Worm (Caenorhabditis elegans) whole organism, midembryonic: Measurements from ENCODE around the gene Y54G2A.77.
"Not testable (repeated sequence)": the region's sequence is repeated elsewhere in the genome, so short reads cannot be mapped to it uniquely, and the experiment has no call there.

ENCODE experiments used
- T22C8.4 ChIP-seq: fragments of 200-800 bp; sonication (Bioruptor generic); IDR thresholded peaks from 2 replicates; pipeline ENCODE4 v1.3.6; 2022; ENCODE audit warnings: missing genetic modification characterization, missing compliant biosample characterization
- cog-1 ChIP-seq: sonication (generic microtip); optimal IDR thresholded peaks from 2 replicates; lab custom pipeline; 2016; ENCODE audit warnings: missing genetic modification characterization, missing compliant biosample characterization
- flt-1 ChIP-seq: fragments of 200-800 bp; sonication (Bioruptor generic); IDR thresholded peaks from 2 replicates; pipeline ENCODE4 v1.3.6; 2022; ENCODE audit warnings: missing genetic modification characterization, missing compliant biosample characterization
- klf-2 ChIP-seq: fragments of 200-800 bp; sonication (Bioruptor generic); conservative IDR thresholded peaks from 2 replicates; pipeline ENCODE4 v1.3.6; 2022; ENCODE audit warnings: missing genetic modification reagents, missing genetic modification characterization, missing compliant biosample characterization
- med-1 ChIP-seq: sonication (generic microtip); optimal IDR thresholded peaks from 2 replicates; lab custom pipeline; 2017; ENCODE audit warnings: missing genetic modification characterization, mild to moderate bottlenecking, missing compliant biosample characterization, antibody characterized with exemption, missing genetic modification reagents; ENCODE audit not compliant: insufficient read depth
- ref-1 ChIP-seq: fragments of 200-800 bp; sonication (Bioruptor generic); conservative IDR thresholded peaks from 2 replicates; pipeline ENCODE4 v1.3.6; 2022; ENCODE audit warnings: missing genetic modification reagents, missing genetic modification characterization, missing compliant biosample characterization
- tab-1 ChIP-seq: fragments of 200-800 bp; sonication (Bioruptor generic); IDR thresholded peaks from 2 replicates; pipeline ENCODE4 v1.3.6; 2022; ENCODE audit warnings: missing genetic modification characterization, missing compliant biosample characterization
- ztf-23 ChIP-seq: fragments of 200-800 bp; sonication (Bioruptor generic); IDR thresholded peaks from 2 replicates; pipeline ENCODE4 v1.3.6; 2022; ENCODE audit warnings: missing genetic modification reagents, missing genetic modification characterization, missing compliant biosample characterization
- ztf-29 ChIP-seq: fragments of 200-800 bp; sonication (Bioruptor generic); IDR thresholded peaks from 2 replicates; pipeline ENCODE4 v1.3.6; 2022; ENCODE audit warnings: missing genetic modification reagents, missing genetic modification characterization, missing compliant biosample characterization

The Y54G2A.77 gene

DNA sequence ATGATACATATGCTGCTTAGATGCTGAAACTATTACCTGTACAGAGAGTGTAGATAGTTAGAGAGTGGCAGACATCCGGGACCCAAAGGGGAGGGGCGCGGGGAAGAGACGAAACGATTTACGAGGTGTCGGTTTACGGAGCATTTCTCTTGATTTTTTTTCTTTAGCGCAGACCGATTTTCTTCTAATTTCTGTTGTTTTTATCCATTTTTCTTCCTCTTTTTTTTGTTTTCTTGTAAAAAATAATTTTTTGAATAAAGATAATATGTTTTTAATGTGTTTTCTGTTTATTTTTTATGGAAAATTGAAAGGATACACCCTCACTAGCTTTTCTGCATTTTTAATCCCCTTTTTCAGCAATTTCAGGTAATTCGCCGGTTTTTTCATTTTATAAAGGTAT lies 15.4 kb downstream of the Y54G2A.77 start, which contains the start of gene Y54G2A.72:
Gene Y54G2A.72 (plus strand): TSS at position 301 of the 400 bp plus-strand sequence.
- TF ChIP-seq T22C8.4, klf-2, ztf-23 (GFP tag; lab: Robert Waterston, UW): not testable (repeated sequence)

DNA sequence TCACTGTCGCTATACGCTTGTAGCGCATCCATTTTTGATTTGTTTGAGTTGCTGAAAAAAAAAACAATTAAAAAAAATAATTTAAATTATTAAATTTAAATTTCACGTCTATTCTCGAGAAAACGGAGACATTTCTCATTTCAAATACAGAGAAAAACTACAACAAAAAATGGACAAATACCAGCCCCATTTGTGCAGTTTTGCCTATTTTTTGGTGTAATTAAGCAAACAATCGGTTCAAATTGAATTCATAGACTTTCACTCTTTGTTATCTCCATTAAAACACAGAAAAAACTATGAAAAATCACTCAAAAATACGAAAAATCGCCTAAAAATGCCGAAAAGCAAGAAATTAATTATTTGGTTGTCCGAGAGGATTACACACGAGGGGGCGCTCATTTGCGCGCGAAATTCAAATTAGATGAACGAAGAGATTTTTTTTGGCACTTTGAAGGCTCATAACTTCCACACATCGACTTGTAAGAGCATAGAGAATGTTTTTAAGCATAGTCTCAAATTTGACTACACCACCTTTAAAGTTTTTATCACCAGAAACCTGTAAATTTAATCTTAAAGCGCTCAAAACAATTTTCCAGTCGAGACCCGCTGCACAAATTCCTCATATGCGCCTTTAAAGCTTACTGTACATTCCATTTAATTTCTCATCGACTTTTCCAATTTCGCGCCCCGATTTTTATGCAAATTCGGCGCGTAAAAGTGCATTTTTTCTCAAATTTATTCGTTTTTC lies 20.5 kb downstream of the Y54G2A.77 start, which contains the start of gene Y54G2A.12:
Gene Y54G2A.12 (minus strand): TSS at position 51 of the 748 bp plus-strand sequence.
- TF ChIP-seq med-1 (GFP tag; lab: Kevin White, UChicago) (no peak), ztf-23 (GFP tag; lab: Robert Waterston, UW) (no peak), flt-1 (GFP tag; lab: Robert Waterston, UW) (no peak), cog-1 (tag; lab: Kevin White, UChicago) (no peak), T22C8.4 (GFP tag; lab: Robert Waterston, UW) (no peak), ztf-29 (no peak), ref-1 (GFP tag; lab: Robert Waterston, UW) (no peak), tab-1 (GFP tag; lab: Robert Waterston, UW) (no peak), klf-2 (GFP tag; lab: Robert Waterston, UW) (no peak)

ce11 chrIV:2785057-2785456 lies 22.6 kb downstream of the Y54G2A.77 start:
- TF ChIP-seq ztf-29 (no peak), med-1 (GFP tag; lab: Kevin White, UChicago) (no peak), ref-1 (GFP tag; lab: Robert Waterston, UW) (no peak), ztf-23 (GFP tag; lab: Robert Waterston, UW) (no peak)

DNA sequence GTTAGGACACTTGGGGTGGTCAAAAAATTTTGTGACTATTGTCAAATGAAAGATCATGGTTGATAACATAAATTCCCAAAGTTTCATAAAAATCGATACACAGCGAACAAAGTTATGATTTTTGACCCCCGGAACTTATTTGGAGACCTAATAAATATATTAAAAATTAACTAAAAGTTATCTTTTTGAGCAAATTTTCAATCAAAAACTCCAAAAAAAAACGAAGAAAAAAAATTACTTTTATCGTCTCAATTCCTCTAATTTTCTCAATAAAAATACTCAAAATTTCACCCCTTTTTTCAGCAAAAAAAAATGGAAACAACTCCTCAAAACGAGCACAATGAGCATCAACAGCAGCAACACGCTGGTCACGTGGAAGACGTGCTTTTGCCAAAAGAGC lies 25.9 kb downstream of the Y54G2A.77 start, which contains the start of gene atln-1:
Gene atln-1 (plus strand): TSS at position 301 of the 400 bp plus-strand sequence.
- TF ChIP-seq T22C8.4, klf-2, flt-1 (GFP tag; lab: Robert Waterston, UW): not testable (repeated sequence)

DNA sequence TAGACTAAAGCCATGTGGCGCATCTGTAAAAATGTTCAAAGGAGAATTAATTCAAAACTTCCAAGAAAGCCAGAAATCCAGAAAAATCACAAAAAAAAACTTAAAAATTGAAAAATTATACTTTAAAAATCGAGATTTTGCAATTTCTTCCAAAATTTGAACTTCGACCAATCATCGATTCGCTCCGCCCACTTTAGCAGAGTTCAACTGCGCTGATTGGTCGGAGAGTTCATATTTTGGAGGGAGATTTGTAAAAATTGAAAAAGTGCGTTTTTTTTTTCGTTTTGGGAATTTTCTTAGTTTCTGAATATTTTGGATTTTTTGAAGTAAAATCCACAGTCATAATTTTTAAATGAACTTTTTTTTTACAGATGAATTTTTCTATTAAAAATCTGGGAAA lies 31.5 kb downstream of the Y54G2A.77 start:
- TF ChIP-seq ztf-29 (no peak), cog-1 (tag; lab: Kevin White, UChicago) (no peak), med-1 (GFP tag; lab: Kevin White, UChicago) (no peak), klf-2 (GFP tag; lab: Robert Waterston, UW) (no peak), flt-1 (GFP tag; lab: Robert Waterston, UW) (no peak), ztf-23 (GFP tag; lab: Robert Waterston, UW) (no peak), ref-1 (GFP tag; lab: Robert Waterston, UW) (no peak), tab-1 (GFP tag; lab: Robert Waterston, UW) (no peak)

DNA sequence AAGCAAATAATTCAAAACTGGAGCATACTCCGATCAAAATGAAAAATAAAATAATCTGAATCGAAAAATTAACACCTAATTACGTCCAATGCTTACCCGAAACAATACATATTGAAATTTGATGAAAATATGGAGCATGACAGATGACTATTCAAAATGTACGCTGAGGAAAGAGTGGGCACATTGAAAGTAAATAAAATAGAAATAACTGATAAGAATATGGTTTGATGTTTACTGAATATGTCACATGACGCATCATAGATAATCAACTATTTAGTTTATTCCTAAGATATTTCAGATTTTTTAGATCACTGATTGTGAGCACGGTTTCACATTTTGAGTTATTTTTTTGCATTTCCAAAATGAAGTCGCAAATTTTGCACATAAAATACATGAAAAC lies 35.9 kb downstream of the Y54G2A.77 start, which contains the start of gene Y54G2A.52:
Gene Y54G2A.52 (minus strand): TSS at position 348 of the 400 bp plus-strand sequence.
- no peak for TF ChIP-seq tab-1 (GFP tag; lab: Robert Waterston, UW)
- TF ChIP-seq flt-1 (GFP tag; lab: Robert Waterston, UW) = no peak
- no peak for TF ChIP-seq ztf-29
- TF ChIP-seq klf-2 (GFP tag; lab: Robert Waterston, UW) = no peak
- no peak for TF ChIP-seq ref-1 (GFP tag; lab: Robert Waterston, UW)
- TF ChIP-seq T22C8.4 (GFP tag; lab: Robert Waterston, UW) = no peak
- no peak for TF ChIP-seq ztf-23 (GFP tag; lab: Robert Waterston, UW)
- no peak for TF ChIP-seq cog-1 (tag; lab: Kevin White, UChicago)
- TF ChIP-seq med-1 (GFP tag; lab: Kevin White, UChicago) = no peak

ce11 chrIV:2799389-2799788 lies 36.9 kb downstream of the Y54G2A.77 start, which contains the start of gene Y54G2A.10:
Gene Y54G2A.10 (plus strand): TSS chrIV:2799689.
- TF ChIP-seq ztf-23 (GFP tag; lab: Robert Waterston, UW) (no peak), med-1 (GFP tag; lab: Kevin White, UChicago) (no peak), cog-1 (tag; lab: Kevin White, UChicago) (no peak), ztf-29 (no peak), ref-1 (GFP tag; lab: Robert Waterston, UW) (no peak), tab-1 (GFP tag; lab: Robert Waterston, UW) (no peak), T22C8.4 (GFP tag; lab: Robert Waterston, UW) (no peak), flt-1 (GFP tag; lab: Robert Waterston, UW) (no peak), klf-2 (GFP tag; lab: Robert Waterston, UW) (no peak)

ce11 chrIV:2799890-2800289 lies 37.4 kb downstream of the Y54G2A.77 start:
- no peak for TF ChIP-seq tab-1 (GFP tag; lab: Robert Waterston, UW)
- TF ChIP-seq med-1 (GFP tag; lab: Kevin White, UChicago) = no peak
- no peak for TF ChIP-seq ztf-23 (GFP tag; lab: Robert Waterston, UW)
- TF ChIP-seq ztf-29 = no peak
- TF ChIP-seq flt-1 (GFP tag; lab: Robert Waterston, UW) = no peak
- TF ChIP-seq ref-1 (GFP tag; lab: Robert Waterston, UW) = no peak
- TF ChIP-seq T22C8.4 (GFP tag; lab: Robert Waterston, UW) = no peak
- TF ChIP-seq cog-1 (tag; lab: Kevin White, UChicago) = no peak
- TF ChIP-seq klf-2 (GFP tag; lab: Robert Waterston, UW) = no peak

DNA sequence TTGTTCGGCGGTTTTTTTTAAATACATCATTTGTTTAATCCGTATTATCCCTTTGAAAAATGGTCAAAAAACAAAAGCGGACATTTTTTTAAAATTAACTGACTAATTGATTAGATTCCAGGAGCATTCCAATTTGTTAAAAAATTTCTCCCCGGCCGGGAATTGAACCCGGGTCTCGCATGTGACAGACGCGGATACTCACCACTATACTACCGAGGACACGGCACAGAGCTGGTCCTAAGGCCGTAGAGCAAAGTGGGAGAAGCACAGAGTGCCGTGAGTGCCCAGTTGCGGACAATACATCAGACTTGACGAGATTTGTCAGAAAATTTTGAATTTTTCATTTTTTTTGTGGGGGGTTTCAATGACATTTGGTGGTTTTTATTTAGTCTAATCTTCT lies 38.5 kb downstream of the Y54G2A.77 start:
- TF ChIP-seq ztf-23 (GFP tag; lab: Robert Waterston, UW) (peak; percentile 69; the same call in 1 of the 2 replicates), tab-1 (GFP tag; lab: Robert Waterston, UW) (peak; percentile 69; the same call in 1 of the 2 replicates), flt-1 (GFP tag; lab: Robert Waterston, UW) (no peak), ztf-29 (peak; percentile 55; the same call in 1 of the 2 replicates)
